Fruit fly (Drosophila melanogaster) whole organism, embryonic: ENCODE data around the gene CG8419.

ENCODE experiments used
- Abd-B ChIP-seq: fragments of 200-800 bp; sonication (Bioruptor generic); optimal IDR thresholded peaks from 2 replicates; lab custom pipeline; 2018; ENCODE audit warnings: missing biosample characterization, mild to moderate bottlenecking, missing genetic modification characterization, moderate library complexity
- Adf1 ChIP-seq: fragments of 200-800 bp; sonication (Bioruptor generic); IDR thresholded peaks from 2 replicates; pipeline ENCODE4 v1.3.6; 2022; ENCODE audit warnings: missing biosample characterization, missing genetic modification characterization
- Antp ChIP-seq: fragments of 200-800 bp; sonication (Bioruptor generic); optimal IDR thresholded peaks from 3 replicates; lab custom pipeline; 2016; ENCODE audit warnings: missing biosample characterization, missing genetic modification characterization
- CG10274 ChIP-seq: fragments of 200-800 bp; sonication (Bioruptor generic); optimal IDR thresholded peaks from 3 replicates; lab custom pipeline; 2017; ENCODE audit warnings: missing biosample characterization, mild to moderate bottlenecking, missing genetic modification characterization
- CG10543 ChIP-seq: fragments of 200-800 bp; sonication (Bioruptor generic); optimal IDR thresholded peaks from 3 replicates; lab custom pipeline; 2017; ENCODE audit warnings: missing biosample characterization, mild to moderate bottlenecking, missing genetic modification characterization, moderate library complexity
- CG10959 ChIP-seq: fragments of 200-800 bp; sonication (Bioruptor generic); IDR thresholded peaks from 2 replicates; pipeline ENCODE4 v1.3.6; 2022; ENCODE audit warnings: missing biosample characterization, missing genetic modification characterization
- CG11504 ChIP-seq: fragments of 200-800 bp; sonication (Bioruptor generic); optimal IDR thresholded peaks from 3 replicates; lab custom pipeline; 2019; ENCODE audit warnings: missing biosample characterization, mild to moderate bottlenecking, missing genetic modification characterization, moderate library complexity
- CG11695 ChIP-seq: fragments of 200-800 bp; sonication (Bioruptor generic); IDR thresholded peaks from 3 replicates; pipeline ENCODE4 v1.3.6; 2022; ENCODE audit warnings: missing biosample characterization, missing genetic modification characterization
- CG12236 ChIP-seq: fragments of 200-800 bp; sonication (Bioruptor generic); optimal IDR thresholded peaks from 2 replicates; lab custom pipeline; 2016; ENCODE audit warnings: missing biosample characterization, missing genetic modification characterization
- CG15011 ChIP-seq: fragments of 200-800 bp; sonication (Bioruptor generic); optimal IDR thresholded peaks from 3 replicates; lab custom pipeline; 2018; ENCODE audit warnings: missing biosample characterization, mild to moderate bottlenecking, missing genetic modification characterization
- CG15479 ChIP-seq: fragments of 200-800 bp; sonication (Bioruptor generic); optimal IDR thresholded peaks from 3 replicates; lab custom pipeline; 2019; ENCODE audit warnings: missing biosample characterization, mild to moderate bottlenecking, missing genetic modification characterization, moderate library complexity
- CG15601 ChIP-seq: fragments of 200-800 bp; sonication (Bioruptor generic); optimal IDR thresholded peaks from 3 replicates; lab custom pipeline; 2019; ENCODE audit warnings: missing biosample characterization, mild to moderate bottlenecking, missing genetic modification characterization, moderate library complexity
- CG1603 ChIP-seq: fragments of 200-800 bp; sonication (Bioruptor generic); optimal IDR thresholded peaks from 2 replicates; lab custom pipeline; 2019; ENCODE audit warnings: missing biosample characterization, mild to moderate bottlenecking, missing genetic modification characterization, moderate library complexity
- CG18011 ChIP-seq: fragments of 200-800 bp; sonication (Bioruptor generic); optimal IDR thresholded peaks from 2 replicates; lab custom pipeline; 2017; ENCODE audit warnings: missing biosample characterization, missing genetic modification characterization, mild to moderate bottlenecking, moderate library complexity, missing genotype
- CG18599 ChIP-seq: fragments of 200-800 bp; sonication (Bioruptor generic); optimal IDR thresholded peaks from 3 replicates; lab custom pipeline; 2017; ENCODE audit warnings: missing biosample characterization, missing genetic modification characterization, mild to moderate bottlenecking, moderate library complexity, missing genetic modification reagents
- CG2129 ChIP-seq: fragments of 200-800 bp; sonication (Bioruptor generic); IDR thresholded peaks from 2 replicates; pipeline ENCODE4 v1.3.6; 2022; ENCODE audit warnings: missing biosample characterization, missing genetic modification characterization; ENCODE audit not compliant: partially characterized antibody
- CG2199 ChIP-seq: fragments of 200-800 bp; sonication (Bioruptor generic); IDR thresholded peaks from 3 replicates; pipeline ENCODE4 v1.3.6; 2022; ENCODE audit warnings: missing biosample characterization, missing genetic modification characterization
- CG4404 ChIP-seq: fragments of 200-800 bp; sonication (Bioruptor generic); IDR thresholded peaks from 2 replicates; pipeline ENCODE4 v1.3.6; 2022; ENCODE audit warnings: missing biosample characterization, missing genetic modification characterization
- CG4424 ChIP-seq: fragments of 200-800 bp; sonication (Bioruptor generic); optimal IDR thresholded peaks from 3 replicates; lab custom pipeline; 2016; ENCODE audit warnings: missing biosample characterization, missing genetic modification characterization
- CG4707 ChIP-seq: fragments of 200-800 bp; sonication (Bioruptor generic); optimal IDR thresholded peaks from 2 replicates; lab custom pipeline; 2018; ENCODE audit warnings: missing biosample characterization, mild to moderate bottlenecking, missing genetic modification characterization, moderate library complexity
- CG5245 ChIP-seq: fragments of 200-800 bp; sonication (Bioruptor generic); optimal IDR thresholded peaks from 3 replicates; lab custom pipeline; 2016; ENCODE audit warnings: missing biosample characterization, missing genetic modification characterization
- CG6854 ChIP-seq: fragments of 200-800 bp; sonication (Bioruptor generic); optimal IDR thresholded peaks from 3 replicates; lab custom pipeline; 2017; ENCODE audit warnings: missing biosample characterization, mild to moderate bottlenecking, missing genetic modification characterization
- CG9437 ChIP-seq: fragments of 200-800 bp; sonication (Bioruptor generic); optimal IDR thresholded peaks from 2 replicates; lab custom pipeline; 2018; ENCODE audit warnings: missing biosample characterization, mild to moderate bottlenecking, missing genetic modification characterization
- D19B ChIP-seq: fragments of 200-800 bp; sonication (Bioruptor generic); optimal IDR thresholded peaks from 2 replicates; lab custom pipeline; 2017; ENCODE audit warnings: missing biosample characterization, mild to moderate bottlenecking, missing genetic modification characterization
- Doc3 ChIP-seq: fragments of 200-800 bp; sonication (Bioruptor generic); IDR thresholded peaks from 3 replicates; pipeline ENCODE4 v1.3.6; 2022; ENCODE audit warnings: missing biosample characterization, missing genetic modification characterization; ENCODE audit not compliant: partially characterized antibody
- Drgx ChIP-seq: fragments of 200-800 bp; sonication (Bioruptor generic); IDR thresholded peaks from 2 replicates; pipeline ENCODE4 v1.3.6; 2022; ENCODE audit warnings: missing biosample characterization, missing genetic modification characterization
- Eip74EF ChIP-seq, 2 experiments: fragments of 200-800 bp in 1 of 2; fragments of >200 bp in 1 of 2; sonication (Bioruptor generic) in 1 of 2; optimal IDR thresholded peaks; 2 replicates each; lab custom pipeline; 2017 to 2019; ENCODE audit warnings: missing biosample characterization in 2 of 2, missing genetic modification characterization in 2 of 2, mild to moderate bottlenecking in 1 of 2, moderate library complexity in 1 of 2
- HHEX ChIP-seq: fragments of 200-800 bp; sonication (Bioruptor generic); optimal IDR thresholded peaks from 3 replicates; lab custom pipeline; 2017; ENCODE audit warnings: missing biosample characterization, mild to moderate bottlenecking, missing genetic modification characterization, missing genetic modification reagents
- HLHmδ ChIP-seq: fragments of 200-800 bp; sonication (Bioruptor generic); optimal IDR thresholded peaks from 2 replicates; lab custom pipeline; 2018; ENCODE audit warnings: missing biosample characterization, mild to moderate bottlenecking, missing genetic modification characterization, moderate library complexity
- Hr51 ChIP-seq, 2 experiments: fragments of 200-800 bp; sonication (Bioruptor generic); optimal IDR thresholded peaks; 2 replicates in 1 of 2; 3 replicates in 1 of 2; lab custom pipeline; 2016 to 2018; ENCODE audit warnings: missing biosample characterization in 2 of 2, missing genetic modification characterization in 2 of 2, mild to moderate bottlenecking in 1 of 2, moderate library complexity in 1 of 2
- Kr ChIP-seq: fragments of 200-800 bp; sonication (Bioruptor generic); optimal IDR thresholded peaks from 2 replicates; lab custom pipeline; 2017; ENCODE audit warnings: missing biosample characterization, mild to moderate bottlenecking, missing genetic modification characterization
- MBD-R2 ChIP-seq: fragments of 200-800 bp; sonication (Bioruptor generic); IDR thresholded peaks from 2 replicates; pipeline ENCODE4 v1.3.6; 2022; ENCODE audit warnings: missing biosample characterization, missing genetic modification characterization
- Med ChIP-seq: fragments of 200-800 bp; sonication (Bioruptor generic); peaks from one replicate; lab custom pipeline; 2016; ENCODE audit warnings: missing biosample characterization, missing genetic modification characterization, mild to moderate bottlenecking, inconsistent platforms, moderate library complexity
- NC2β ChIP-seq: fragments of 200-800 bp; sonication (Bioruptor generic); optimal IDR thresholded peaks from 2 replicates; lab custom pipeline; 2016; ENCODE audit warnings: missing biosample characterization, missing genetic modification characterization
- btn ChIP-seq: fragments of 200-800 bp; sonication (Bioruptor generic); optimal IDR thresholded peaks from 2 replicates; lab custom pipeline; 2016; ENCODE audit warnings: missing biosample characterization, missing genetic modification characterization
- cg ChIP-seq: fragments of 200-800 bp; sonication (Bioruptor generic); optimal IDR thresholded peaks from 3 replicates; lab custom pipeline; 2019; ENCODE audit warnings: missing biosample characterization, mild to moderate bottlenecking, missing genetic modification characterization, moderate library complexity
- chm ChIP-seq: fragments of 200-800 bp; sonication (Bioruptor generic); IDR thresholded peaks from 2 replicates; pipeline ENCODE4 v1.3.6; 2022; ENCODE audit warnings: missing biosample characterization, missing genetic modification characterization
- h ChIP-seq: fragments of >200 bp; optimal IDR thresholded peaks from 2 replicates; lab custom pipeline; 2017
- lab ChIP-seq: fragments of 200-800 bp; sonication (Bioruptor generic); optimal IDR thresholded peaks from 3 replicates; lab custom pipeline; 2017; ENCODE audit warnings: missing biosample characterization, missing genetic modification characterization, mild to moderate bottlenecking, moderate library complexity, missing genetic modification reagents
- nom ChIP-seq: fragments of 200-800 bp; sonication (Bioruptor generic); optimal IDR thresholded peaks from 2 replicates; lab custom pipeline; 2017; ENCODE audit warnings: missing biosample characterization, missing genetic modification characterization, mild to moderate bottlenecking, moderate library complexity, missing genetic modification reagents
- pfk ChIP-seq: fragments of 200-800 bp; sonication (Bioruptor generic); optimal IDR thresholded peaks from 2 replicates; lab custom pipeline; 2018; ENCODE audit warnings: missing biosample characterization, mild to moderate bottlenecking, missing genetic modification characterization, moderate library complexity
- sc ChIP-seq, 3 experiments: fragments of >200 bp in 2 of 3; fragments of 200-800 bp in 1 of 3; sonication (Bioruptor generic) in 1 of 3; optimal IDR thresholded peaks; 2 replicates in 2 of 3; 3 replicates in 1 of 3; lab custom pipeline; 2017; ENCODE audit warnings: mild to moderate bottlenecking in 1 of 3, missing biosample characterization in 1 of 3, missing genetic modification characterization in 1 of 3, missing genetic modification reagents in 1 of 3
- scrt ChIP-seq: fragments of 200-800 bp; sonication (Bioruptor generic); optimal IDR thresholded peaks from 2 replicates; lab custom pipeline; 2018; ENCODE audit warnings: missing biosample characterization, mild to moderate bottlenecking, missing genetic modification characterization, moderate library complexity
- seq ChIP-seq: fragments of 200-800 bp; sonication (Bioruptor generic); IDR thresholded peaks from 2 replicates; pipeline ENCODE4 v1.3.6; 2022; ENCODE audit warnings: missing biosample characterization, missing genetic modification characterization
- sqz ChIP-seq: fragments of 200-800 bp; sonication (Bioruptor generic); optimal IDR thresholded peaks from 3 replicates; lab custom pipeline; 2018; ENCODE audit warnings: missing biosample characterization, mild to moderate bottlenecking, missing genetic modification characterization
- tgo ChIP-seq: fragments of 200-800 bp; sonication (Bioruptor generic); IDR thresholded peaks from 3 replicates; pipeline ENCODE4 v1.3.6; 2022; ENCODE audit warnings: missing biosample characterization, missing genetic modification characterization
- trem ChIP-seq: fragments of 200-800 bp; optimal IDR thresholded peaks from 3 replicates; lab custom pipeline; 2019; ENCODE audit warnings: missing biosample characterization, mild to moderate bottlenecking, missing genetic modification characterization, moderate library complexity
- zfh2 ChIP-seq: fragments of 200-800 bp; sonication (Bioruptor generic); optimal IDR thresholded peaks from 2 replicates; lab custom pipeline; 2016; ENCODE audit warnings: missing biosample characterization, missing genetic modification characterization

CG8419 gene

DNA sequence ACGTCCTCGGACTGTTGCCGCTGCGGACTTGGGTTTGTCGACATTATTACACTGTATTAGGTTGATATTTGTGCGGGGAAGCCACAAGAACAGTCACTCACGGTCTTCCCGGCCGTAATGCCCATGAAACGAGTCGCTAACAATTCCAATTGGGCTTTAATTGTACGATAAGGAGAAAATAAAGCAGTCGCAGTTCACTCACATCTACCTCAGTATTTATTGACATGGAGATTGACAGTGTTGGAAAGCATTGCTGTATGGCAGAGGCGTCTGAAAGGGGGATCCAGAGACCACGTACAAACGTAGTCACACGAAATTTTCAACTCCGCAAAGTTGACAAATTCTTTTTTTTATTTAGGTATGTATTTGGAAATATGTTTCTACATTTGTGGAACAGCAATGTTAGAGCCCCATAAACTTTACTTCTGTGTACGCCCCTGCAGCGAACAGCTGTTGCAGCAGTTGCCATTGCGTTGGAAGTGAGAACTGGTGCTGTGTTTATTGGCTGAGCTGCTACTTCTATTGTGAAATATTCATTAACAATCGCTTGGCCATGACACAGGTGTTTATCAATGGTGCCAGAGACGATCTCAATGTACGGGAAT is 6.8 kb downstream of the CG8419 start, which contains the start of the genes CG8372 and CG8360 (continued):
- TF ChIP-seq CG5245 (GFP tag; lab: Kevin White, UChicago) (peak; percentile 99), Med (GFP tag; lab: Kevin White, UChicago) (peak; percentile 100), Eip74EF (GFP tag; optimal IDR thresholded peaks at IDR 0.05; lab: Kevin White, UChicago) (peak in 1 of 2 experiments; percentile 96), Hr51 (GFP tag; optimal IDR thresholded peaks at IDR 0.05; lab: Kevin White, UChicago) (peak; percentile 99), CG4404 (GFP tag; lab: Robert Waterston, UW) (peak; percentile 99), CG18011 (GFP tag; lab: Kevin White, UChicago) (peak; percentile 93), CG15011 (GFP tag; lab: Kevin White, UChicago) (peak; percentile 97), CG10274 (GFP tag; lab: Kevin White, UChicago) (peak; percentile 94), h (lab: Kevin White, UChicago) (no peak), Drgx (peak; percentile 99), CG18599 (GFP tag; lab: Kevin White, UChicago) (peak; percentile 99), sqz (GFP tag; lab: Kevin White, UChicago) (peak; percentile 96), chm (GFP tag; lab: Robert Waterston, UW) (peak; percentile 99), tgo (GFP tag; lab: Robert Waterston, UW) (peak; percentile 99), CG4424 (peak; percentile 99), CG9437 (GFP tag; lab: Kevin White, UChicago) (peak; percentile 95), trem (peak; percentile 96), scrt (peak; percentile 96), CG15601 (tag; lab: Kevin White, UChicago) (peak; percentile 97), zfh2 (GFP tag; lab: Kevin White, UChicago) (peak; percentile 99), CG1603 (peak; percentile 97)

DNA sequence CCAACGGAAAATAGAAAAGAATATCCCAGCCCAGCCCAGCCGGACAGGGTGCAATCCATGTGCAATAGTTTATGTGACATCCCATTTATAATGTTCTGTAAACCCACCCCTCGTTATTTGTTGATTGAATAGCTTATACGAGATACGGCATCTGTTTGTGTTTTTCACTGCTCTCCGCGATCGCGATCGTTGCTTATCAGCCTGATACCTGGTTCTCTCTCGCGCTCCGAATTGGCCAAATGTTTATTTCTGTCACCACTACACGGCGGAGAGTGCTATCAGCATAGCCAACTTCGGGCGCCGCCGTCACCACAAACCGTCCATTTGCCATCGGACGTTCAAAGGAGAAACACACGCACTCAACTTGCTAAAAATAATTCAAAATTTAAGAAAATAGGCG is 8.0 kb downstream of the CG8419 start, which contains the start of gene CG8353:
Gene CG8353 (plus strand): TSS at position 59 of the 400 bp plus-strand sequence.
- TF ChIP-seq HHEX = no peak
- TF ChIP-seq CG15479 (GFP tag; lab: Kevin White, UChicago) = no peak
- no peak for TF ChIP-seq NC2β
- no peak for TF ChIP-seq CG2129
- no peak for TF ChIP-seq CG10959 (GFP tag; lab: Robert Waterston, UW)
- no peak for TF ChIP-seq cg
- TF ChIP-seq sc (optimal IDR thresholded peaks at IDR 0.05; lab: Kevin White, UChicago) = no peak
- TF ChIP-seq sc (GFP tag; optimal IDR thresholded peaks at IDR 0.05; lab: Kevin White, UChicago) = no peak
- no peak for TF ChIP-seq Doc3
- TF ChIP-seq seq (GFP tag; lab: Robert Waterston, UW) = 0 out of 2 replicates have a peak, but pooled peaks have one; percentile 30
- TF ChIP-seq D19B (GFP tag; lab: Kevin White, UChicago) = no peak
- TF ChIP-seq pfk = no peak
- no peak for TF ChIP-seq CG2199 (GFP tag; lab: Robert Waterston, UW)
- peak; percentile 27 for TF ChIP-seq CG6854 (GFP tag; lab: Kevin White, UChicago)
- no peak for TF ChIP-seq nom
- no peak for TF ChIP-seq lab (GFP tag; lab: Kevin White, UChicago)
- TF ChIP-seq Adf1 = peak; percentile 42; the same call in 1 of the 2 replicates
- TF ChIP-seq Antp = no peak
- peak; percentile 15; the same call in 1 of the 2 replicates for TF ChIP-seq Drgx
- TF ChIP-seq CG4707 = no peak
- TF ChIP-seq CG12236 (GFP tag; lab: Kevin White, UChicago) = no peak
- no peak for TF ChIP-seq btn (GFP tag; lab: Kevin White, UChicago)
- no peak for TF ChIP-seq Kr (GFP tag; lab: Kevin White, UChicago)
- TF ChIP-seq MBD-R2 (GFP tag; lab: Robert Waterston, UW) = 0 out of 2 replicates have a peak, but pooled peaks have one; percentile 23
- no peak for TF ChIP-seq Abd-B (GFP tag; lab: Kevin White, UChicago)
- no peak for TF ChIP-seq CG11504
- no peak for TF ChIP-seq HLHmδ (GFP tag; lab: Kevin White, UChicago)
- no peak for TF ChIP-seq CG11695 (GFP tag; lab: Robert Waterston, UW)
- peak; percentile 30 for TF ChIP-seq CG10543 (GFP tag; lab: Kevin White, UChicago)
